In genomic region chr3L:8186627-8187396, dm6 we compare ENCODE assay signal across 1 fruit fly cellular context.
TF ChIP-seq lines count a peak whose summit lies in the region.

Gene ERR, minus strand, starts transcription at chr3L:8186671.
Gene Atg18a, plus strand, starts transcription at chr3L:8186857.

TF ChIP-seq in whole organism, embryonic, 481 proteins besides CTCF, POLR2A, EP300 and RAD21 (continued from another document):
- TF ChIP-seq CG7963 (GFP tag; IDR thresholded peaks at IDR 0.05; lab: Robert Waterston, UW; ENCODE audit: partially characterized antibody) (peak; percentile 34; the same call in 1 of the 3 replicates), Lhr (GFP tag; optimal IDR thresholded peaks at IDR 0.05; lab: Kevin White, UChicago) (peak; percentile 82), CG10274 (GFP tag; optimal IDR thresholded peaks at IDR 0.05; lab: Kevin White, UChicago) (peak; percentile 28), Sry-δ (GFP tag; optimal IDR thresholded peaks at IDR 0.05; lab: Kevin White, UChicago) (peak; percentile 58), sima (GFP tag; optimal IDR thresholded peaks at IDR 0.05; lab: Kevin White, UChicago) (no peak), CG3407 (GFP tag; optimal IDR thresholded peaks at IDR 0.05; lab: Kevin White, UChicago) (peak; percentile 28), CG7745 (tag; optimal IDR thresholded peaks at IDR 0.05; lab: Kevin White, UChicago) (no peak), CG18619 (GFP tag; optimal IDR thresholded peaks at IDR 0.05; lab: Kevin White, UChicago) (peak; percentile 86), dati (GFP tag; IDR thresholded peaks at IDR 0.05; lab: Robert Waterston, UW) (no peak), CG6654 (GFP tag; optimal IDR thresholded peaks at IDR 0.05; lab: Kevin White, UChicago) (peak; percentile 32), CG2678 (tag; optimal IDR thresholded peaks at IDR 0.05; lab: Kevin White, UChicago) (peak; percentile 84), pzg (GFP tag; optimal IDR thresholded peaks at IDR 0.05; lab: Kevin White, UChicago) (peak; percentile 88), Usf (GFP tag; optimal IDR thresholded peaks at IDR 0.05; lab: Kevin White, UChicago) (peak; percentile 88), hbn (GFP tag; IDR thresholded peaks at IDR 0.05; lab: Robert Waterston, UW; ENCODE audit: partially characterized antibody) (peak; percentile 50; the same call in 1 of the 2 replicates), ssp (GFP tag; IDR thresholded peaks at IDR 0.05; lab: Robert Waterston, UW) (peak; percentile 83), bsh (GFP tag; optimal IDR thresholded peaks at IDR 0.05; lab: Kevin White, UChicago) (peak in 1 of 2 experiments; percentile 73), CG18262 (tag; optimal IDR thresholded peaks at IDR 0.05; lab: Kevin White, UChicago) (peak; percentile 79), al (GFP tag; IDR thresholded peaks at IDR 0.05; lab: Robert Waterston, UW) (peak; percentile 91), CG12219 (GFP tag; optimal IDR thresholded peaks at IDR 0.05; lab: Kevin White, UChicago) (no peak), CG6175 (GFP tag; IDR thresholded peaks at IDR 0.05; lab: Robert Waterston, UW) (peak; percentile 76; the same call in 2 of the 3 replicates), CG15269 (tag; optimal IDR thresholded peaks at IDR 0.05; lab: Kevin White, UChicago) (peak; percentile 85), sob (GFP tag; IDR thresholded peaks at IDR 0.05; lab: Robert Waterston, UW) (peak; percentile 93), Dref (GFP tag; IDR thresholded peaks at IDR 0.05; lab: Robert Waterston, UW) (peak; percentile 48; the same call in 1 of the 2 replicates), usp (GFP tag; optimal IDR thresholded peaks at IDR 0.05; lab: Kevin White, UChicago) (no peak), gsb-n (tag; optimal IDR thresholded peaks at IDR 0.05; lab: Kevin White, UChicago) (no peak), wdn (GFP tag; IDR thresholded peaks at IDR 0.05; lab: Robert Waterston, UW) (peak; percentile 79; the same call in 1 of the 2 replicates), Ssrp (tag; optimal IDR thresholded peaks at IDR 0.05; lab: Kevin White, UChicago) (peak; percentile 88), CG12769 (tag; optimal IDR thresholded peaks at IDR 0.05; lab: Kevin White, UChicago) (peak; percentile 77), CG13424 (tag; optimal IDR thresholded peaks at IDR 0.05; lab: Kevin White, UChicago) (peak; percentile 89), B-H2 (GFP tag; optimal IDR thresholded peaks at IDR 0.05; lab: Kevin White, UChicago) (peak; percentile 85), stc (GFP tag; IDR thresholded peaks at IDR 0.05; lab: Robert Waterston, UW) (peak; percentile 40; the same call in 1 of the 2 replicates), CG13894 (tag; optimal IDR thresholded peaks at IDR 0.05; lab: Kevin White, UChicago) (peak; percentile 52), Asciz (GFP tag; optimal IDR thresholded peaks at IDR 0.05; lab: Kevin White, UChicago) (no peak), nom (GFP tag; optimal IDR thresholded peaks at IDR 0.05; lab: Kevin White, UChicago) (no peak), CG10979 (tag; optimal IDR thresholded peaks at IDR 0.05; lab: Kevin White, UChicago) (peak; percentile 68), CG10959 (GFP tag; IDR thresholded peaks at IDR 0.05; lab: Robert Waterston, UW) (peak; percentile 41; the same call in 1 of the 2 replicates), Hmr (GFP tag; optimal IDR thresholded peaks at IDR 0.05; lab: Kevin White, UChicago) (peak; percentile 89), Hr3 (GFP tag; optimal IDR thresholded peaks at IDR 0.05; lab: Kevin White, UChicago) (peak; percentile 91), dpn (GFP tag; optimal IDR thresholded peaks at IDR 0.05; lab: Kevin White, UChicago) (peak; percentile 85 to 88), CG5180 (GFP tag; optimal IDR thresholded peaks at IDR 0.05; lab: Kevin White, UChicago) (peak; percentile 19), CG17912 (GFP tag; optimal IDR thresholded peaks at IDR 0.05; lab: Kevin White, UChicago) (peak; percentile 40), luna (GFP tag; optimal IDR thresholded peaks at IDR 0.05; lab: Kevin White, UChicago) (peak; percentile 23), croc (GFP tag; conservative IDR thresholded peaks at IDR 0.05; lab: Robert Waterston, UW) (peak; percentile 85)
